Fruit fly (Drosophila melanogaster): ENCODE data around the gene CG5592.

dm6 chr3L:5893063-5893462 lies 4.4 kb upstream of the CG5592 start:
- TF ChIP-seq CTCF (optimal IDR thresholded peaks at IDR 0.05) (no peak), CG8478 (optimal IDR thresholded peaks at IDR 0.05) (no peak)

All from S2 (cell line).